Worm (Caenorhabditis elegans) whole organism, L1 larva: ENCODE measurements around the gene eak-7.

Experiments
- ceh-82 ChIP-seq, 3 experiments: fragments of 150-350 bp in 1 of 3; sonication (generic microtip) in 2 of 3; optimal IDR thresholded peaks; 2 replicates each; lab custom pipeline; 2014 to 2017; ENCODE audit warnings: missing biosample characterization in 3 of 3, missing genetic modification characterization in 3 of 3
- fos-1 ChIP-seq: fragments of 150-350 bp; optimal IDR thresholded peaks from 2 replicates; lab custom pipeline; 2014; ENCODE audit warnings: missing biosample characterization, missing genetic modification characterization
- grh-1 ChIP-seq: fragments of 200-800 bp; sonication (Bioruptor generic); IDR thresholded peaks from 2 replicates; pipeline ENCODE4 v1.3.6; 2022; ENCODE audit warnings: missing genetic modification reagents, missing genetic modification characterization, missing compliant biosample characterization
- lin-35 ChIP-seq, 2 experiments: fragments of 150-350 bp; optimal IDR thresholded peaks; 2 replicates each; lab custom pipeline; 2014; ENCODE audit warnings: missing biosample characterization in 2 of 2, missing genetic modification characterization in 2 of 2, missing genetic modification reagents in 2 of 2
- nhr-76 ChIP-seq: sonication (generic microtip); optimal IDR thresholded peaks from 2 replicates; lab custom pipeline; 2017; ENCODE audit warnings: missing biosample characterization, missing genetic modification characterization
- ztf-4 ChIP-seq: fragments of 150-350 bp; optimal IDR thresholded peaks from 2 replicates; lab custom pipeline; 2014; ENCODE audit warnings: missing biosample characterization, missing genetic modification characterization

DNA sequence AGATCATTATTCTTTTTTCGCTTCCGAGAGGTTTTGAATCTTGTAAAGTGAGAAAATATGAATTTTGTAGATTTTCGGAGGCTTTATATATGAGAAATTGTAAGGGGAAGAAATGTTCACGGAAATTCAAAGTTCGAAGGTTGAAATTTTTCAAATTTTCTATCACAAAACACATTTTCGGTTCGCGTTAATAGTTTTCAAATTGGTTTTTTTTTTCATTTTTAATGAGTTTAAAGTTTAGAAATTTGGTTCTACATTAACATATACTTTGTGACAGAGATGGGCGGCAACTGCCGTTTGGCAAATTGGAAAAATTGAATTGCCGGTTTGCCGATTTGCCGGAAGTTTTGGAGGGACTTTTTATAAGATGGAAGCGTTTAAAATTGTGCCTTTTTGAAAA lies 5.3 kb upstream of the eak-7 start, which contains the start of gene K08E7.4:
- TF ChIP-seq ztf-4 (tag; lab: Kevin White, UChicago) (no peak), nhr-76 (tag; lab: Kevin White, UChicago) (no peak), grh-1 (GFP tag; lab: Robert Waterston, UW) (no peak), fos-1 (tag; lab: Kevin White, UChicago) (no peak), ceh-82 (tag; optimal IDR thresholded peaks at IDR 0.05; lab: Kevin White, UChicago) (no peak), lin-35 (GFP tag; optimal IDR thresholded peaks at IDR 0.05; lab: Kevin White, UChicago) (no peak)
